Worm (Caenorhabditis elegans) whole organism, mixed stage, embryonic: Measurements from ENCODE around the gene srj-1.

ENCODE experiments used
- M03D4.4 ChIP-seq: sonication (generic microtip); optimal IDR thresholded peaks from 2 replicates; lab custom pipeline; 2017; ENCODE audit warnings: mild to moderate bottlenecking, missing genetic modification characterization, missing compliant biosample characterization
- bed-3 ChIP-seq: fragments of 200-800 bp; sonication (Bioruptor generic); optimal IDR thresholded peaks from 3 replicates; lab custom pipeline; 2018; ENCODE audit warnings: mild to moderate bottlenecking, missing genetic modification characterization, moderate library complexity, missing compliant biosample characterization
- blmp-1 ChIP-seq: fragments of 150-350 bp; optimal IDR thresholded peaks from 2 replicates; lab custom pipeline; 2014; ENCODE audit warnings: missing biosample characterization, missing genetic modification characterization
- ceh-39 ChIP-seq: fragments of 150-350 bp; optimal IDR thresholded peaks from 2 replicates; lab custom pipeline; 2014; ENCODE audit warnings: missing biosample characterization, missing genetic modification characterization
- ceh-43 ChIP-seq: fragments of 200-800 bp; sonication (Bioruptor generic); optimal IDR thresholded peaks from 2 replicates; lab custom pipeline; 2018; ENCODE audit warnings: mild to moderate bottlenecking, missing genetic modification characterization, moderate library complexity, missing compliant biosample characterization
- ceh-83 ChIP-seq: fragments of 200-800 bp; sonication (Bioruptor generic); optimal IDR thresholded peaks from 2 replicates; lab custom pipeline; 2018; ENCODE audit warnings: mild to moderate bottlenecking, missing genetic modification characterization, missing compliant biosample characterization
- ces-1 ChIP-seq: fragments of 150-350 bp; optimal IDR thresholded peaks from 2 replicates; lab custom pipeline; 2014; ENCODE audit warnings: missing biosample characterization, missing genetic modification reagents, missing genetic modification characterization
- cnd-1 ChIP-seq: fragments of 200-800 bp; sonication (Bioruptor generic); optimal IDR thresholded peaks from 2 replicates; lab custom pipeline; 2018; ENCODE audit warnings: mild to moderate bottlenecking, missing genetic modification characterization, missing compliant biosample characterization
- drap-1 ChIP-seq: fragments of 200-800 bp; sonication (Bioruptor generic); optimal IDR thresholded peaks from 3 replicates; lab custom pipeline; 2018; ENCODE audit warnings: mild to moderate bottlenecking, missing genetic modification characterization, missing compliant biosample characterization
- elt-1 ChIP-seq: sonication (generic microtip); optimal IDR thresholded peaks from 2 replicates; lab custom pipeline; 2017; ENCODE audit warnings: missing genetic modification characterization, mild to moderate bottlenecking, missing compliant biosample characterization, antibody characterized with exemption, moderate library complexity, borderline replicate concordance; ENCODE audit not compliant: insufficient read depth
- elt-3 ChIP-seq: fragments of 150-350 bp; optimal IDR thresholded peaks from 2 replicates; lab custom pipeline; 2014; ENCODE audit warnings: missing biosample characterization, missing genetic modification characterization
- ham-2 ChIP-seq: fragments of 200-800 bp; sonication (Bioruptor generic); optimal IDR thresholded peaks from 2 replicates; lab custom pipeline; 2018; ENCODE audit warnings: mild to moderate bottlenecking, missing genetic modification characterization, missing compliant biosample characterization
- hlh-1 ChIP-seq: fragments of 150-350 bp; optimal IDR thresholded peaks from 2 replicates; lab custom pipeline; 2014; ENCODE audit warnings: missing biosample characterization, missing genetic modification reagents, missing genetic modification characterization
- lin-13 ChIP-seq: fragments of 150-350 bp; optimal IDR thresholded peaks from 2 replicates; lab custom pipeline; 2014; ENCODE audit warnings: missing biosample characterization, missing genetic modification characterization
- lin-32 ChIP-seq: fragments of 200-800 bp; sonication (Bioruptor generic); optimal IDR thresholded peaks from 2 replicates; lab custom pipeline; 2018; ENCODE audit warnings: mild to moderate bottlenecking, missing genetic modification characterization, missing compliant biosample characterization
- lsy-2 ChIP-seq: fragments of 150-350 bp; optimal IDR thresholded peaks from 2 replicates; lab custom pipeline; 2014; ENCODE audit warnings: missing biosample characterization, missing genetic modification characterization
- mab-5 ChIP-seq: fragments of 150-350 bp; optimal IDR thresholded peaks from 2 replicates; lab custom pipeline; 2014; ENCODE audit warnings: missing biosample characterization, missing genetic modification characterization
- mep-1 ChIP-seq: fragments of 150-350 bp; optimal IDR thresholded peaks from 2 replicates; lab custom pipeline; 2017; ENCODE audit warnings: missing biosample characterization, missing genetic modification reagents, missing genetic modification characterization, inconsistent platforms
- mls-2 ChIP-seq: sonication (generic microtip); optimal IDR thresholded peaks from 2 replicates; lab custom pipeline; 2016; ENCODE audit warnings: mild to moderate bottlenecking, missing genetic modification characterization, moderate library complexity, missing compliant biosample characterization
- nhr-12 ChIP-seq: fragments of 150-350 bp; optimal IDR thresholded peaks from 2 replicates; lab custom pipeline; 2014; ENCODE audit warnings: missing biosample characterization, missing genetic modification characterization
- nhr-2 ChIP-seq: fragments of 150-350 bp; optimal IDR thresholded peaks from 2 replicates; lab custom pipeline; 2014; ENCODE audit warnings: missing biosample characterization, missing genetic modification characterization
- nhr-237 ChIP-seq: fragments of 150-350 bp; optimal IDR thresholded peaks from 2 replicates; lab custom pipeline; 2014; ENCODE audit warnings: missing biosample characterization, missing genetic modification characterization
- nhr-28 ChIP-seq: fragments of 150-350 bp; optimal IDR thresholded peaks from 2 replicates; lab custom pipeline; 2014; ENCODE audit warnings: missing biosample characterization, missing genetic modification characterization
- nhr-76 ChIP-seq: sonication (generic microtip); optimal IDR thresholded peaks from 2 replicates; lab custom pipeline; 2017; ENCODE audit warnings: missing biosample characterization, missing genetic modification characterization
- sem-2 ChIP-seq: fragments of 200-800 bp; sonication (Bioruptor generic); optimal IDR thresholded peaks from 2 replicates; lab custom pipeline; 2018; ENCODE audit warnings: mild to moderate bottlenecking, missing genetic modification characterization, missing compliant biosample characterization
- snpc-4 ChIP-seq: fragments of 150-350 bp; optimal IDR thresholded peaks from 2 replicates; lab custom pipeline; 2014; ENCODE audit warnings: missing biosample characterization, missing genetic modification characterization
- sptf-1 ChIP-seq: sonication (generic microtip); optimal IDR thresholded peaks from 2 replicates; lab custom pipeline; 2017; ENCODE audit warnings: mild to moderate bottlenecking, missing genetic modification characterization, moderate library complexity, missing compliant biosample characterization
- unc-120 ChIP-seq: sonication (generic microtip); optimal IDR thresholded peaks from 2 replicates; lab custom pipeline; 2017; ENCODE audit warnings: missing genetic modification characterization, missing compliant biosample characterization; ENCODE audit not compliant: poor library complexity, severe bottlenecking
- unc-39 ChIP-seq: fragments of 150-350 bp; optimal IDR thresholded peaks from 2 replicates; lab custom pipeline; 2014; ENCODE audit warnings: missing biosample characterization, missing genetic modification characterization
- unc-62 ChIP-seq: fragments of 150-350 bp; optimal IDR thresholded peaks from 2 replicates; lab custom pipeline; 2014; ENCODE audit warnings: missing biosample characterization, missing genetic modification reagents, missing genetic modification characterization
- zip-8 ChIP-seq: fragments of 150-350 bp; optimal IDR thresholded peaks from 2 replicates; lab custom pipeline; 2014; ENCODE audit warnings: missing biosample characterization, missing genetic modification characterization

The srj-1 gene

DNA sequence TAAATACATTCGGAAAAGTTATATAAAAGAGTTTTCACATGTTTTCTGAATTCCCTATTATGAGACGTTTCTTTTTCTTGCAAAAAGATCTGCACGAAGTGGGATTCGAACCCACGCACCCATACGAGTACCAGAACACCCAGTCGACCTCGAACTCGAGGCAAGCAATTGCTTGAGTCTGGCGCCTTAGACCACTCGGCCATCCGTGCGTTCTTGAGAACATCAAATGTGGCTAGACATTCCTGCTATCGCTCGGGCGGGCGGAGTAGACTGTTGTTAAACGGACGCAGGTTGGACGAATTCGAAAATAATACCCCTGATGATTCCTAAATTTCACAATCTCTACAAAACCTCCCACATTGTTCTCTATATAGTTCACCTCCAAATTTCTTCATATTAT lies 36.8 kb downstream of the srj-1 start:
- peak; percentile 52 for TF ChIP-seq drap-1 (GFP tag; lab: Kevin White, UChicago)
- peak; percentile 26 for TF ChIP-seq sptf-1 (tag; lab: Kevin White, UChicago)
- TF ChIP-seq elt-1 (tag; lab: Kevin White, UChicago): no peak
- TF ChIP-seq mls-2 (tag; lab: Kevin White, UChicago): peak; percentile 59
- TF ChIP-seq ces-1: no peak
- TF ChIP-seq sem-2 (GFP tag; lab: Kevin White, UChicago): peak; percentile 58
- TF ChIP-seq ceh-83 (GFP tag; lab: Kevin White, UChicago): peak; percentile 71
- peak; percentile 68 for TF ChIP-seq ham-2 (GFP tag; lab: Kevin White, UChicago)
- TF ChIP-seq lin-13 (tag; lab: Kevin White, UChicago): no peak
- TF ChIP-seq unc-39: no peak
- no peak for TF ChIP-seq unc-62 (GFP tag; lab: Kevin White, UChicago)
- peak; percentile 32 for TF ChIP-seq lin-32 (GFP tag; lab: Kevin White, UChicago)
- no peak for TF ChIP-seq snpc-4 (tag; lab: Kevin White, UChicago)
- TF ChIP-seq cnd-1 (tag; lab: Kevin White, UChicago): peak; percentile 35
- TF ChIP-seq unc-120 (tag; lab: Kevin White, UChicago): peak; percentile 33
- TF ChIP-seq M03D4.4 (tag; lab: Kevin White, UChicago): peak; percentile 63
- TF ChIP-seq nhr-12 (tag; lab: Kevin White, UChicago): no peak

DNA sequence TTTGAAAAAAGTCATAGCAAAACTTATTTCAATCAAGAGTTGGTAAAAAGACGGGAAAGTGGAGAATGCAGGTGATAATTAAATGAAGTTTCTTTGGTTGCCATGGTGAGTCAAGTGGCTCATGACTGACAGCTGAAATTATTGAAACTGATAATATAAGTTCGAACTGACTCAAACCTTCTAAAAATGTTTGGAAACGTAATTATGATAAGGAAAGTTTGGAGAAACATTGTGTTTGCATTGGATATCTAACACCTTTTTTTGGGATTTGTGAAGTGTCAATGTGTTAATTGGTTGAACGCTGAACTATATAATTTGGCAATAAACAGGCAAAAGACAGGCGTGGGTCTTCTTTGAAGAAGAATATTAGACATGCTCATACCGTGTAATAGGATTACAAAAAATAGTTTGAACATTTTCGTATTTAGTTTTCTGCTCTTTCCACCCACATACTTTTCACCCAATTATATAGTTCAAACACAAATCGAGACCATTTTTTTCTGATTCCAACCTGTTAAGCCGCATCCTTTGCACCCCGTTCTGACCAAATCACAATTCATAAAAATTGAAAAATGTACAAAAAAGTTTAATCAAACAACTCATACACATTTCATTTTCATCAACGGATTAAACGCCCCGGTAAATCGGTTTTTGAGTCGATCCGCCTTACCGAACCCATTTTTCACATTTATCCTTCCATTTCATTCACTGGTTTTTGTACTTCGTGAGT lies 39.7 kb downstream of the srj-1 start, which contains the start of the genes srlf-33 and srlf-32:
Gene srlf-33 (minus strand): TSS at position 101 of the 730 bp plus-strand sequence.
Gene srlf-32 (plus strand): TSS at position 680 of the 730 bp plus-strand sequence.
- TF ChIP-seq bed-3 (GFP tag; lab: Kevin White, UChicago) (no peak), zip-8 (no peak), elt-3 (tag; lab: Kevin White, UChicago) (no peak), sem-2 (GFP tag; lab: Kevin White, UChicago) (no peak), unc-120 (tag; lab: Kevin White, UChicago) (no peak), nhr-28 (no peak), mep-1 (tag; lab: Kevin White, UChicago) (no peak), lin-32 (GFP tag; lab: Kevin White, UChicago) (no peak), mab-5 (tag; lab: Kevin White, UChicago) (no peak), blmp-1 (tag; lab: Kevin White, UChicago) (no peak), ceh-39 (no peak), ham-2 (GFP tag; lab: Kevin White, UChicago) (no peak), sptf-1 (tag; lab: Kevin White, UChicago) (no peak), nhr-237 (tag; lab: Kevin White, UChicago) (no peak)

DNA sequence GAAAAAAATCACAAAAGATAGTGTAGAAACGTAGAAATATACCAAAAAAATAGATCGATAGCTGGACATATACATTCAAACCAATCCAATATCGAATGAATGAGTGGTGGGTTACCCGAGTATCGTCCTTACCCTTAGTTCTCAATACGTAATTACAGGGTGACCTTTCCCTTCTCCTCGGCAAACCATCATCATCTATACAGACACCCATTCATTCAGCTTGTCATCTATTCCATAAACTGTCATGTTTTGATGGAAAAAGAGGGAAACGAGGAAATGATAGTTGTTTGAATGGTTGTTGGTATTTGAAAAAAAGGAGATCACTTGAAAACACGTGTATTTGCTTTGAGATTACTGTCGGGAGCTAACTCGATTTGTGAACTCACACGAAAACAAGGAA lies 41.1 kb downstream of the srj-1 start:
- TF ChIP-seq nhr-2 (tag; lab: Kevin White, UChicago) (peak; percentile 32), lin-13 (tag; lab: Kevin White, UChicago) (no peak), lsy-2 (no peak)

- no peak for TF ChIP-seq lsy-2
- no peak for TF ChIP-seq blmp-1 (tag; lab: Kevin White, UChicago)
- no peak for TF ChIP-seq unc-120 (tag; lab: Kevin White, UChicago)
- TF ChIP-seq drap-1 (GFP tag; lab: Kevin White, UChicago): no peak
- no peak for TF ChIP-seq hlh-1 (tag; lab: Kevin White, UChicago)
- no peak for TF ChIP-seq ceh-43
- no peak for TF ChIP-seq ceh-83 (GFP tag; lab: Kevin White, UChicago)
- TF ChIP-seq lin-13 (tag; lab: Kevin White, UChicago): no peak
- TF ChIP-seq nhr-2 (tag; lab: Kevin White, UChicago): no peak
- TF ChIP-seq nhr-76 (tag; lab: Kevin White, UChicago): no peak
- TF ChIP-seq cnd-1 (tag; lab: Kevin White, UChicago): no peak
- no peak for TF ChIP-seq nhr-12 (tag; lab: Kevin White, UChicago)
- no peak for TF ChIP-seq M03D4.4 (tag; lab: Kevin White, UChicago)
- TF ChIP-seq nhr-28: no peak
Observed at ce11 chrIV:11923074-11923473, 42.2 kb downstream of the srj-1 start, which contains the start of gene srlf-31. TSS of gene srlf-31 (minus strand) at chrIV:11923174.
